Fruit fly (Drosophila melanogaster) whole organism, embryonic: Measurements from ENCODE around the gene CG4650.
A peak's percentile ranks its signal among the peaks of the same experiment; 100 is the strongest.

ENCODE experiments used
- Abd-B ChIP-seq: fragments of 200-800 bp; sonication (Bioruptor generic); optimal IDR thresholded peaks from 2 replicates; lab custom pipeline; 2018; ENCODE audit warnings: missing biosample characterization, mild to moderate bottlenecking, missing genetic modification characterization, moderate library complexity
- Blimp-1 ChIP-seq: fragments of 200-800 bp; sonication (Bioruptor generic); optimal IDR thresholded peaks from 3 replicates; lab custom pipeline; 2018; ENCODE audit warnings: missing biosample characterization, missing genetic modification characterization, mild to moderate bottlenecking, moderate library complexity, missing genetic modification reagents
- CG11504 ChIP-seq: fragments of 200-800 bp; sonication (Bioruptor generic); optimal IDR thresholded peaks from 3 replicates; lab custom pipeline; 2019; ENCODE audit warnings: missing biosample characterization, mild to moderate bottlenecking, missing genetic modification characterization, moderate library complexity
- CG12769 ChIP-seq: fragments of 200-800 bp; sonication (Bioruptor generic); optimal IDR thresholded peaks from 2 replicates; lab custom pipeline; 2019; ENCODE audit warnings: missing biosample characterization, mild to moderate bottlenecking, missing genetic modification characterization, moderate library complexity
- CG14441 ChIP-seq: fragments of 200-800 bp; sonication (Bioruptor generic); IDR thresholded peaks from 2 replicates; pipeline ENCODE4 v1.3.6; 2022; ENCODE audit warnings: missing biosample characterization, missing genetic modification characterization
- CG17186 ChIP-seq: fragments of 200-800 bp; sonication (Bioruptor generic); optimal IDR thresholded peaks from 3 replicates; lab custom pipeline; 2017; ENCODE audit warnings: missing biosample characterization, missing genetic modification reagents, missing genetic modification characterization
- CG17328 ChIP-seq: fragments of 200-800 bp; sonication (Bioruptor generic); IDR thresholded peaks from 2 replicates; pipeline ENCODE4 v1.3.6; 2022; ENCODE audit warnings: missing biosample characterization, missing genetic modification characterization
- CG17361 ChIP-seq: fragments of 200-800 bp; sonication (Bioruptor generic); IDR thresholded peaks from 3 replicates; pipeline ENCODE4 v1.3.6; 2022; ENCODE audit warnings: missing biosample characterization, missing genetic modification characterization
- CG2120 ChIP-seq: fragments of 200-800 bp; sonication (Bioruptor generic); optimal IDR thresholded peaks from 3 replicates; lab custom pipeline; 2016; ENCODE audit warnings: missing biosample characterization, missing genetic modification characterization
- CG2875 ChIP-seq: fragments of 200-800 bp; sonication (Bioruptor generic); optimal IDR thresholded peaks from 2 replicates; lab custom pipeline; 2017; ENCODE audit warnings: missing biosample characterization, mild to moderate bottlenecking, missing genetic modification characterization, missing genetic modification reagents
- CG34376 ChIP-seq: fragments of 200-800 bp; sonication (Bioruptor generic); optimal IDR thresholded peaks from 2 replicates; lab custom pipeline; 2018; ENCODE audit warnings: missing biosample characterization, mild to moderate bottlenecking, missing genetic modification characterization
- CG7745 ChIP-seq: fragments of 200-800 bp; sonication (Bioruptor generic); optimal IDR thresholded peaks from 2 replicates; lab custom pipeline; 2018; ENCODE audit warnings: missing biosample characterization, mild to moderate bottlenecking, missing genetic modification characterization, moderate library complexity
- CG7928 ChIP-seq: fragments of 200-800 bp; sonication (Bioruptor generic); optimal IDR thresholded peaks from 2 replicates; lab custom pipeline; 2017; ENCODE audit warnings: missing biosample characterization, mild to moderate bottlenecking, missing genetic modification characterization
- Doc3 ChIP-seq: fragments of 200-800 bp; sonication (Bioruptor generic); IDR thresholded peaks from 3 replicates; pipeline ENCODE4 v1.3.6; 2022; ENCODE audit warnings: missing biosample characterization, missing genetic modification characterization; ENCODE audit not compliant: partially characterized antibody
- Hr51 ChIP-seq, 2 experiments: fragments of 200-800 bp; sonication (Bioruptor generic); optimal IDR thresholded peaks; 2 replicates in 1 of 2; 3 replicates in 1 of 2; lab custom pipeline; 2016 to 2018; ENCODE audit warnings: missing biosample characterization in 2 of 2, missing genetic modification characterization in 2 of 2, mild to moderate bottlenecking in 1 of 2, moderate library complexity in 1 of 2
- Hr78 ChIP-seq, 2 experiments: fragments of 200-800 bp in 1 of 2; fragments of >200 bp in 1 of 2; sonication (Bioruptor generic) in 1 of 2; optimal IDR thresholded peaks; 2 replicates each; lab custom pipeline; 2017 to 2019; ENCODE audit warnings: missing biosample characterization in 2 of 2, missing genetic modification characterization in 2 of 2, mild to moderate bottlenecking in 1 of 2, moderate library complexity in 1 of 2
- Meics ChIP-seq: fragments of 200-800 bp; sonication (Bioruptor generic); optimal IDR thresholded peaks from 2 replicates; lab custom pipeline; 2017; ENCODE audit warnings: missing biosample characterization, mild to moderate bottlenecking, missing genetic modification characterization
- Myb ChIP-seq: fragments of 200-800 bp; sonication (Bioruptor generic); optimal IDR thresholded peaks from 2 replicates; lab custom pipeline; 2016; ENCODE audit warnings: missing biosample characterization, missing genetic modification characterization
- Oli ChIP-seq: fragments of 200-800 bp; sonication (Bioruptor generic); optimal IDR thresholded peaks from 2 replicates; lab custom pipeline; 2018; ENCODE audit warnings: missing biosample characterization, mild to moderate bottlenecking, missing genetic modification characterization, moderate library complexity
- PHDP ChIP-seq: fragments of 200-800 bp; sonication (Bioruptor generic); optimal IDR thresholded peaks from 3 replicates; lab custom pipeline; 2018; ENCODE audit warnings: missing biosample characterization, mild to moderate bottlenecking, missing genetic modification characterization, moderate library complexity
- Ptx1 ChIP-seq: fragments of 200-800 bp; sonication (Bioruptor generic); IDR thresholded peaks from 2 replicates; pipeline ENCODE4 v1.3.6; 2022; ENCODE audit warnings: missing biosample characterization, missing genetic modification characterization
- Rfx ChIP-seq: fragments of 200-800 bp; sonication (Bioruptor generic); IDR thresholded peaks from 2 replicates; pipeline ENCODE4 v1.3.6; 2022; ENCODE audit warnings: missing biosample characterization, missing genetic modification characterization
- Sox102F ChIP-seq: fragments of 200-800 bp; sonication (Bioruptor generic); optimal IDR thresholded peaks from 2 replicates; lab custom pipeline; 2018; ENCODE audit warnings: missing biosample characterization, mild to moderate bottlenecking, missing genetic modification characterization, moderate library complexity
- ara ChIP-seq: fragments of 200-800 bp; sonication (Bioruptor generic); IDR thresholded peaks from 2 replicates; pipeline ENCODE4 v1.3.6; 2022; ENCODE audit warnings: missing biosample characterization, missing genetic modification characterization
- corto ChIP-seq: fragments of 200-800 bp; sonication (Bioruptor generic); optimal IDR thresholded peaks from 2 replicates; lab custom pipeline; 2016; ENCODE audit warnings: missing biosample characterization, mild to moderate bottlenecking, missing genetic modification characterization, moderate library complexity
- dmrt11E ChIP-seq: fragments of 200-800 bp; sonication (Bioruptor generic); optimal IDR thresholded peaks from 3 replicates; lab custom pipeline; 2018; ENCODE audit warnings: missing biosample characterization, mild to moderate bottlenecking, missing genetic modification characterization, moderate library complexity
- dmrt99B ChIP-seq: fragments of 200-800 bp; sonication (Bioruptor generic); optimal IDR thresholded peaks from 2 replicates; lab custom pipeline; 2018; ENCODE audit warnings: missing biosample characterization, mild to moderate bottlenecking, missing genetic modification characterization, moderate library complexity
- fd96Cb ChIP-seq: fragments of 200-800 bp; sonication (Bioruptor generic); optimal IDR thresholded peaks from 2 replicates; lab custom pipeline; 2018; ENCODE audit warnings: missing biosample characterization, mild to moderate bottlenecking, missing genetic modification characterization, moderate library complexity
- ftz-f1 ChIP-seq: fragments of 200-800 bp; sonication (Bioruptor generic); optimal IDR thresholded peaks from 2 replicates; lab custom pipeline; 2016; ENCODE audit warnings: missing biosample characterization, missing genetic modification characterization
- gem ChIP-seq: fragments of 200-800 bp; sonication (Bioruptor generic); optimal IDR thresholded peaks from 2 replicates; lab custom pipeline; 2019; ENCODE audit warnings: missing biosample characterization, mild to moderate bottlenecking, missing genetic modification characterization, moderate library complexity
- lab ChIP-seq: fragments of 200-800 bp; sonication (Bioruptor generic); optimal IDR thresholded peaks from 3 replicates; lab custom pipeline; 2017; ENCODE audit warnings: missing biosample characterization, missing genetic modification characterization, mild to moderate bottlenecking, moderate library complexity, missing genetic modification reagents
- sug ChIP-seq: fragments of 200-800 bp; optimal IDR thresholded peaks from 2 replicates; lab custom pipeline; 2019; ENCODE audit warnings: missing biosample characterization, mild to moderate bottlenecking, missing genetic modification characterization, moderate library complexity
- tgo ChIP-seq: fragments of 200-800 bp; sonication (Bioruptor generic); IDR thresholded peaks from 3 replicates; pipeline ENCODE4 v1.3.6; 2022; ENCODE audit warnings: missing biosample characterization, missing genetic modification characterization
- vnd ChIP-seq: fragments of 200-800 bp; sonication (Bioruptor generic); IDR thresholded peaks from 3 replicates; pipeline ENCODE4 v1.3.6; 2022; ENCODE audit warnings: missing biosample characterization, missing genetic modification characterization; ENCODE audit not compliant: partially characterized antibody
- wdn ChIP-seq: fragments of 200-800 bp; sonication (Bioruptor generic); IDR thresholded peaks from 2 replicates; pipeline ENCODE4 v1.3.6; 2022; ENCODE audit warnings: missing biosample characterization, missing genetic modification characterization

CG4650 gene

dm6 chr2L:14760467-14760866 is 14.3 kb downstream of the CG4650 start, which contains the start of gene CG4691:
Gene CG4691, plus strand, starts transcription at chr2L:14760767.
- TF ChIP-seq Doc3 (GFP tag; lab: Robert Waterston, UW), result no peak
- TF ChIP-seq ara (GFP tag; lab: Robert Waterston, UW), result no peak
- no peak for TF ChIP-seq CG17361 (GFP tag; lab: Robert Waterston, UW)
- TF ChIP-seq Abd-B (GFP tag; lab: Kevin White, UChicago), result no peak

- TF ChIP-seq CG11504 (tag; lab: Kevin White, UChicago) (no peak), fd96Cb (tag; lab: Kevin White, UChicago) (no peak), CG17361 (GFP tag; lab: Robert Waterston, UW) (no peak), Blimp-1 (GFP tag; lab: Kevin White, UChicago) (no peak)
- TF ChIP-seq, all 482 proteins: peak for 0
These were observed 28.7 kb downstream of the CG4650 start for dm6 chr2L:14746068-14746467.

dm6 chr2L:14745068-14745467 is 29.7 kb downstream of the CG4650 start, which contains the start of gene CG42587:
Gene CG42587, minus strand, starts transcription at chr2L:14745210.
- TF ChIP-seq tgo (GFP tag; lab: Robert Waterston, UW), result peak; percentile 31; the same call in 2 of the 3 replicates
- TF ChIP-seq Ptx1 (GFP tag; lab: Robert Waterston, UW), result 0 out of 2 replicates have a peak, but pooled peaks have one; percentile 16
- TF ChIP-seq lab (GFP tag; lab: Kevin White, UChicago), result peak; percentile 6
- TF ChIP-seq CG2120 (GFP tag; lab: Kevin White, UChicago), result peak; percentile 29
- peak in 1 of 2 experiments; percentile 21 for TF ChIP-seq Hr51 (GFP tag; optimal IDR thresholded peaks at IDR 0.05; lab: Kevin White, UChicago)
- TF ChIP-seq Meics, result peak; percentile 6
- peak; percentile 22; the same call in 1 of the 2 replicates for TF ChIP-seq Rfx (GFP tag; lab: Robert Waterston, UW)
- no peak for TF ChIP-seq Myb (GFP tag; lab: Kevin White, UChicago)
- TF ChIP-seq wdn, result no peak
- 0 out of 2 replicates have a peak, but pooled peaks have one; percentile 36 for TF ChIP-seq CG14441
- TF ChIP-seq PHDP (tag; lab: Kevin White, UChicago), result no peak
- TF ChIP-seq CG12769 (tag; lab: Kevin White, UChicago), result peak; percentile 5
- peak; percentile 63 for TF ChIP-seq CG34376 (GFP tag; lab: Kevin White, UChicago)
- no peak for TF ChIP-seq dmrt11E (tag; lab: Kevin White, UChicago)
- TF ChIP-seq Sox102F, result peak; percentile 13
- no peak for TF ChIP-seq CG7745
- peak; percentile 11 for TF ChIP-seq dmrt99B
- TF ChIP-seq Hr78 (GFP tag; optimal IDR thresholded peaks at IDR 0.05; lab: Kevin White, UChicago), result no peak
- TF ChIP-seq Oli, result peak; percentile 4
- TF ChIP-seq CG17328 (GFP tag; lab: Robert Waterston, UW), result no peak
- no peak for TF ChIP-seq vnd (GFP tag; lab: Robert Waterston, UW)
- peak; percentile 23 for TF ChIP-seq gem
- TF ChIP-seq sug (tag; lab: Kevin White, UChicago), result peak; percentile 50

- TF ChIP-seq corto, result no peak
- TF ChIP-seq CG17328 (GFP tag; lab: Robert Waterston, UW), result no peak
- TF ChIP-seq CG2875 (GFP tag; lab: Kevin White, UChicago), result no peak
- no peak for TF ChIP-seq CG17186
- TF ChIP-seq ftz-f1 (GFP tag; lab: Kevin White, UChicago), result no peak
- TF ChIP-seq CG7928, result no peak
These were observed 30.7 kb downstream of the CG4650 start, which contains the start of gene CG42681 for dm6 chr2L:14744121-14744520. Gene CG42681, plus strand, starts transcription at chr2L:14744421.
